Worm (Caenorhabditis elegans): ENCODE results near the gene algn-2.

DNA sequence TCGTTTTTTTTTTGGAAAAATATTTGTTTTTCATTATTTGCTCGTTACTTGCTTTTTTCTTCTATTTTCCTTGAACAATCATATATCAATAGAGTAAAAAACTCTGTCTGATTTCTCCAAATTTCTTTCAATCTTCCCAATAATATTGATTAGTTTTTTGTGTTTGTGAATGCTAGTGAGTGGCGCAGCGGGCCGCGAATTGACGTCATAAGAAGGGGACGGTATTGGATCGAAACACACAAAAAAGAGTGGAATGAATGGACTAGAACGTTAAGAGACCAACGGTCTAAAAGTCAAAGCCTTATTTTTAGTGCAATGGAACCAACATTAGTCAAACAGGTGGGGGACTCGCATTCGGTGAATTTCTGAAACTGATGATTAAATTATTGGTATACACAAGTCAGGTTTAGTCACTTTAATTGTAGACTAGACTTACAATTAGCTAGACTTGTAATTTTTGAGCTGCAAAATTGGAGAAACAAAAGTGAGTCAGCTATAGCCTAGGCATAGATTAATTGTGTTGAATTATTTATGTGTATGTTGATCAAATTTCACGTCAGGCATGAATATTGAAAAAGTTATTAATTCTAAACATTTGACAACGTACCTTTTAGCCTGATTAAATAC, 43.3 kb upstream of the algn-2 start:
- peak; percentile 76 for TF ChIP-seq aha-1 (tag)
- TF ChIP-seq set-16 (GFP tag; IDR thresholded peaks at IDR 0.05): no peak
- peak in 1 of 2 experiments; percentile 31 for TF ChIP-seq unc-62 (GFP tag; optimal IDR thresholded peaks at IDR 0.05 in 1 of 2)
- no peak for TF ChIP-seq unc-62 (tag; optimal IDR thresholded peaks at IDR 0.05)
- TF ChIP-seq nhr-237 (tag; optimal IDR thresholded peaks at IDR 0.05): no peak
- TF ChIP-seq egl-27 (tag; optimal IDR thresholded peaks at IDR 0.05): no peak
- TF ChIP-seq dpl-1 (GFP tag; optimal IDR thresholded peaks at IDR 0.05): no peak
- TF ChIP-seq aly-2 (tag; optimal IDR thresholded peaks at IDR 0.05): no peak
- TF ChIP-seq F10B5.3 (tag; optimal IDR thresholded peaks at IDR 0.05): no peak
